Worm (Caenorhabditis elegans) whole organism, L3 larva: ENCODE measurements around the gene phf-32.

Experiments used
- R02D3.7 ChIP-seq: fragments of 150-350 bp; optimal IDR thresholded peaks from 2 replicates; lab custom pipeline; 2014; ENCODE audit warnings: missing biosample characterization, missing genetic modification characterization
- ZK546.5 ChIP-seq: sonication (generic microtip); optimal IDR thresholded peaks from 2 replicates; lab custom pipeline; 2017; ENCODE audit warnings: missing biosample characterization, missing genetic modification characterization
- aly-2 ChIP-seq: fragments of 150-350 bp; optimal IDR thresholded peaks from 2 replicates; lab custom pipeline; 2014; ENCODE audit warnings: missing biosample characterization, missing genetic modification characterization
- ama-1 ChIP-seq: fragments of 150-350 bp; optimal IDR thresholded peaks from 2 replicates; lab custom pipeline; 2018
- ceh-82 ChIP-seq: fragments of 150-350 bp; optimal IDR thresholded peaks from 2 replicates; lab custom pipeline; 2014; ENCODE audit warnings: missing biosample characterization, missing genetic modification characterization
- ceh-9 ChIP-seq: sonication (generic microtip); optimal IDR thresholded peaks from 2 replicates; lab custom pipeline; 2018; ENCODE audit warnings: missing biosample characterization, missing genetic modification characterization
- daf-12 ChIP-seq: fragments of 150-350 bp; optimal IDR thresholded peaks from 2 replicates; lab custom pipeline; 2014; ENCODE audit warnings: missing biosample characterization, missing genetic modification reagents, missing genetic modification characterization
- egl-27 ChIP-seq: sonication (generic microtip); optimal IDR thresholded peaks from 4 replicates; lab custom pipeline; 2017; ENCODE audit warnings: missing biosample characterization, missing genetic modification reagents, missing genetic modification characterization
- elt-1 ChIP-seq: fragments of 150-350 bp; optimal IDR thresholded peaks from 2 replicates; lab custom pipeline; 2014; ENCODE audit warnings: missing biosample characterization, missing genetic modification characterization
- elt-2 ChIP-seq: sonication (generic microtip); optimal IDR thresholded peaks from 2 replicates; lab custom pipeline; 2016; ENCODE audit warnings: missing genetic modification reagents, mild to moderate bottlenecking, missing genetic modification characterization, missing compliant biosample characterization
- eor-1 ChIP-seq, 2 experiments: fragments of 150-350 bp; optimal IDR thresholded peaks; 2 replicates each; lab custom pipeline; 2014 to 2018; ENCODE audit warnings: missing biosample characterization in 2 of 2, missing genetic modification characterization in 2 of 2
- fos-1 ChIP-seq: fragments of 150-350 bp; optimal IDR thresholded peaks from 2 replicates; lab custom pipeline; 2014; ENCODE audit warnings: missing biosample characterization, missing genetic modification characterization
- hmg-11 ChIP-seq: sonication (generic microtip); optimal IDR thresholded peaks from 2 replicates; lab custom pipeline; 2016; ENCODE audit warnings: missing genetic modification characterization, missing compliant biosample characterization
- jun-1 ChIP-seq: fragments of 150-350 bp; optimal IDR thresholded peaks from 2 replicates; lab custom pipeline; 2014; ENCODE audit warnings: missing biosample characterization, missing genetic modification reagents, missing genetic modification characterization
- lin-15B ChIP-seq: fragments of 150-350 bp; optimal IDR thresholded peaks from 2 replicates; lab custom pipeline; 2014; ENCODE audit warnings: missing biosample characterization, missing genetic modification characterization
- lin-39 ChIP-seq: fragments of 150-350 bp; optimal IDR thresholded peaks from 2 replicates; lab custom pipeline; 2018; ENCODE audit warnings: missing biosample characterization, missing genetic modification reagents, missing genetic modification characterization
- lsy-12 ChIP-seq: sonication (generic microtip); optimal IDR thresholded peaks from 2 replicates; lab custom pipeline; 2016; ENCODE audit warnings: mild to moderate bottlenecking, missing genetic modification characterization, missing compliant biosample characterization
- mdl-1 ChIP-seq: fragments of 150-350 bp; optimal IDR thresholded peaks from 2 replicates; lab custom pipeline; 2014; ENCODE audit warnings: missing biosample characterization, missing genetic modification characterization
- mml-1 ChIP-seq: fragments of 150-350 bp; sonication (generic microtip); optimal IDR thresholded peaks from 3 replicates; lab custom pipeline; 2014; ENCODE audit warnings: missing biosample characterization, missing genetic modification characterization
- nhr-11 ChIP-seq: fragments of 150-350 bp; optimal IDR thresholded peaks from 2 replicates; lab custom pipeline; 2014; ENCODE audit warnings: missing biosample characterization, missing genetic modification characterization
- nhr-12 ChIP-seq: fragments of 150-350 bp; optimal IDR thresholded peaks from 2 replicates; lab custom pipeline; 2014; ENCODE audit warnings: missing biosample characterization, missing genetic modification characterization
- nhr-23 ChIP-seq: fragments of 150-350 bp; optimal IDR thresholded peaks from 2 replicates; lab custom pipeline; 2014; ENCODE audit warnings: missing biosample characterization, missing genetic modification reagents, missing genetic modification characterization
- nhr-237 ChIP-seq: fragments of 150-350 bp; optimal IDR thresholded peaks from 2 replicates; lab custom pipeline; 2014; ENCODE audit warnings: missing biosample characterization, missing genetic modification characterization
- nhr-28 ChIP-seq: fragments of 150-350 bp; optimal IDR thresholded peaks from 2 replicates; lab custom pipeline; 2014; ENCODE audit warnings: missing biosample characterization, missing genetic modification characterization
- nhr-43 ChIP-seq: sonication (generic microtip); optimal IDR thresholded peaks from 2 replicates; lab custom pipeline; 2016; ENCODE audit warnings: mild to moderate bottlenecking, missing genetic modification characterization, missing compliant biosample characterization; ENCODE audit not compliant: poor library complexity, severe bottlenecking
- nhr-67 ChIP-seq: fragments of 150-350 bp; optimal IDR thresholded peaks from 2 replicates; lab custom pipeline; 2014; ENCODE audit warnings: missing biosample characterization, missing genetic modification characterization
- nhr-76 ChIP-seq: fragments of 150-350 bp; sonication (generic microtip); optimal IDR thresholded peaks from 5 replicates; lab custom pipeline; 2014; ENCODE audit warnings: missing biosample characterization, missing genetic modification characterization
- nhr-77 ChIP-seq: fragments of 150-350 bp; optimal IDR thresholded peaks from 2 replicates; lab custom pipeline; 2014; ENCODE audit warnings: missing biosample characterization, missing genetic modification characterization
- pha-4 ChIP-seq: fragments of 150-350 bp; optimal IDR thresholded peaks from 2 replicates; lab custom pipeline; 2014; ENCODE audit warnings: missing biosample characterization, missing genetic modification reagents, missing genetic modification characterization
- pqm-1 ChIP-seq: fragments of 150-350 bp; optimal IDR thresholded peaks from 2 replicates; lab custom pipeline; 2017; ENCODE audit warnings: missing biosample characterization, missing genetic modification characterization, inconsistent platforms
- sea-2 ChIP-seq: fragments of 150-350 bp; sonication (generic microtip); optimal IDR thresholded peaks from 4 replicates; lab custom pipeline; 2014; ENCODE audit warnings: missing biosample characterization, missing genetic modification reagents, missing genetic modification characterization
- skn-1 ChIP-seq: fragments of 150-350 bp; optimal IDR thresholded peaks from 2 replicates; lab custom pipeline; 2014; ENCODE audit warnings: missing biosample characterization, missing genetic modification characterization
- snpc-4 ChIP-seq: fragments of 150-350 bp; optimal IDR thresholded peaks from 2 replicates; lab custom pipeline; 2014; ENCODE audit warnings: missing biosample characterization, missing genetic modification characterization
- unc-39 ChIP-seq: sonication (generic microtip); optimal IDR thresholded peaks from 4 replicates; lab custom pipeline; 2017; ENCODE audit warnings: missing biosample characterization, missing genetic modification characterization
- unc-62 ChIP-seq: fragments of 150-350 bp; sonication (generic microtip); optimal IDR thresholded peaks from 4 replicates; lab custom pipeline; 2014; ENCODE audit warnings: missing biosample characterization, missing genetic modification reagents, missing genetic modification characterization
- zag-1 ChIP-seq: fragments of 150-350 bp; optimal IDR thresholded peaks from 2 replicates; lab custom pipeline; 2014; ENCODE audit warnings: missing biosample characterization, missing genetic modification characterization
- ztf-11 ChIP-seq: fragments of 150-350 bp; optimal IDR thresholded peaks from 2 replicates; lab custom pipeline; 2014; ENCODE audit warnings: missing biosample characterization, missing genetic modification characterization
- ztf-4 ChIP-seq: fragments of 150-350 bp; optimal IDR thresholded peaks from 2 replicates; lab custom pipeline; 2014; ENCODE audit warnings: missing biosample characterization, missing genetic modification characterization

phf-32 gene

DNA sequence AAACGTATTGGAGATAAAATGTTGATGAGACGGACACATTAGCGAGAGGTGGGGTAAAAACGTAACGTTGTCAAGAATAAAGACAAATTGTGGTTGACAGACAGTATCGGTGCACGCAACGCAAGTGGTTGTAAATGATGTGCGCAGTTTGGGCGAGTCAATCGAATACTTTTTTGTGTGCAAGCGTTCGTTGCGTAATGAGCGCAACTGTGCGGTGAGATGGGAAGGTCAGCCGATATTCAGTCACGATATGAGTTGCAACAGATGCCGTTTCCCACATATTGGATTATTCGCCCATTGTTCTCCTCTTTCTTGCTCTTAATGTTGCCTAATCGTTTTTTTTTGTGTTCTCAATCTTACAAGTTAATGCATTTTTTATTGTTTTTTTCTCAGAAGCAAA is 14.1 kb downstream of the phf-32 start, which contains the start of gene ceh-40:
TSS of gene ceh-40 (minus strand) at position 41 of the 400 bp plus-strand sequence.
- TF ChIP-seq nhr-23 (no peak), ceh-82 (no peak), unc-39 (tag; lab: Kevin White, UChicago) (no peak), nhr-28 (tag; lab: Kevin White, UChicago) (no peak), nhr-12 (tag; lab: Kevin White, UChicago) (no peak), R02D3.7 (no peak), nhr-43 (tag; lab: Kevin White, UChicago) (no peak), nhr-77 (no peak), ceh-9 (tag; lab: Kevin White, UChicago) (no peak), elt-1 (tag; lab: Kevin White, UChicago) (no peak), nhr-237 (tag; lab: Kevin White, UChicago) (no peak)
- TF ChIP-seq, all 47 proteins: peak for 0

DNA sequence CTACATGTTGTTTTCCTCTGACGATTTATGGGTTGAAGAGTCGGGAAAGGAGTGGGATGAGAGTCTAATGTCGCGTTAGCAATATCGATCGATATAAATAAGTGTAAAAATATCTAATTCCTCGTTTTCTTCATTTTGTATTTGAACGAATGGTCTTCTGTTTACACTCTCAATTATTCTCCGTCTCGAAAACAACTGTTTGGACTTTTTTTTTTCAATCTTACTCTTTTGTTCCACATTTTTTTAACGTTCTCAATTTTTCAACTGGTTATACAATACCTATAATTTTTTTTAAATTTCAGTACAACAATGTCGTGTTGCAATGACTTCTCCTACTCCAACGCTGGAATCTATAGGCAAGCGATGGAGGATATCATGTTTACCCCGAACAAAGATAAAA is 14.7 kb downstream of the phf-32 start, which contains the start of gene F17A2.13:
TSS of gene F17A2.13 (plus strand) at position 301 of the 400 bp plus-strand sequence.
- no peak for TF ChIP-seq pqm-1 (tag; lab: Kevin White, UChicago)

DNA sequence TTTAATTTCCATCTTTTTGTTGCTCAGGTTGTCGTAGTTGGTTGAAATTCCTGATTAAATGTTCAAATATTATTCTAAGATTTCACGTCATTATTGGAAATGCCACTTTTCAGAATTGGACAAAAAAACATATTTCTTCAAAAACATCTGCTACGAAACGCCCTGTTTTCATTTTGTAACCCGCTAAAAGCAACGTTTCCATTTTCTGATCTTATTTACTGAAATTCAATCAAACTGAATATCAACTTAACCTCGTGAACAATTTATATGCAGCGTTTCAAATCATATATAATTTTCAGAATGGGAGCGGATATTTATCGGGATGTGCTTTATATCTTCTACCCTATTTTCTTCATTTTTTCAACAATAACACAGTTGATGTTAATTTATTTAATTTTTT is 16.8 kb downstream of the phf-32 start, which contains the start of gene srd-40:
TSS of gene srd-40 (plus strand) at position 301 of the 400 bp plus-strand sequence.
- TF ChIP-seq ztf-4 (tag; lab: Kevin White, UChicago), result no peak
- TF ChIP-seq pqm-1 (tag; lab: Kevin White, UChicago), result no peak
- no peak for TF ChIP-seq lin-39 (tag; lab: Kevin White, UChicago)
- TF ChIP-seq elt-2, result no peak
- TF ChIP-seq nhr-67 (tag; lab: Kevin White, UChicago), result no peak
- TF ChIP-seq egl-27, result no peak
- no peak for TF ChIP-seq ztf-11 (tag; lab: Kevin White, UChicago)
- TF ChIP-seq unc-39 (tag; lab: Kevin White, UChicago), result no peak

DNA sequence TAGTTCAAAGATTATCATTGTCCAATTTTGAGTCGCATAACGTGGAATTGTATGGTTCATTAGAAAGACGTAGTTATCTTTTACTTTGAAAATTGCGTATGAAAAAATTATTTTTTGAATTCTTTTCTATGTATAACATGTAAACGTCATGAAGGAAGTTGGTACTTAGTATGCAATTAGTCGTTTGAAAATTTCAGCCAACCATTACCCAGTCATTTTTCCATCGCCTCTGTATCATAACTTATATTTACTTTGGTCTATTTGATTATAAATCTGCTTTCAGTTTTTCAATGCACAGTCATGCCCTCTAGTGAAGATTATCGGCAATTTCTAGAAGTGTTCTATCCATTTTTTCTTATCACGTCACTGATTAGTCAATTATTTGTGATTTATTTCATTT is 19.8 kb downstream of the phf-32 start, which contains the start of gene srd-41:
TSS of gene srd-41 (plus strand) at position 301 of the 400 bp plus-strand sequence.
- no peak for TF ChIP-seq fos-1
- no peak for TF ChIP-seq jun-1
- no peak for TF ChIP-seq mdl-1
- TF ChIP-seq nhr-67 (tag; lab: Kevin White, UChicago), result no peak
- no peak for TF ChIP-seq ama-1
- TF ChIP-seq unc-39 (tag; lab: Kevin White, UChicago), result no peak
- TF ChIP-seq egl-27, result no peak
- no peak for TF ChIP-seq eor-1 (tag; optimal IDR thresholded peaks at IDR 0.05; lab: Kevin White, UChicago)
- no peak for TF ChIP-seq nhr-237 (tag; lab: Kevin White, UChicago)
- TF ChIP-seq ztf-11 (tag; lab: Kevin White, UChicago), result no peak
- no peak for TF ChIP-seq hmg-11
- no peak for TF ChIP-seq mml-1 (tag; lab: Kevin White, UChicago)
- TF ChIP-seq pha-4 (tag; lab: Kevin White, UChicago), result no peak
- no peak for TF ChIP-seq lin-39 (tag; lab: Kevin White, UChicago)
- TF ChIP-seq lin-15B (tag; lab: Kevin White, UChicago), result no peak
- TF ChIP-seq R02D3.7, result no peak
- no peak for TF ChIP-seq nhr-76 (tag; lab: Kevin White, UChicago)
- no peak for TF ChIP-seq snpc-4
- TF ChIP-seq daf-12 (tag; lab: Kevin White, UChicago), result no peak
- TF ChIP-seq sea-2 (GFP tag; lab: Kevin White, UChicago), result no peak
- TF ChIP-seq, all 47 proteins: peak for 0

DNA sequence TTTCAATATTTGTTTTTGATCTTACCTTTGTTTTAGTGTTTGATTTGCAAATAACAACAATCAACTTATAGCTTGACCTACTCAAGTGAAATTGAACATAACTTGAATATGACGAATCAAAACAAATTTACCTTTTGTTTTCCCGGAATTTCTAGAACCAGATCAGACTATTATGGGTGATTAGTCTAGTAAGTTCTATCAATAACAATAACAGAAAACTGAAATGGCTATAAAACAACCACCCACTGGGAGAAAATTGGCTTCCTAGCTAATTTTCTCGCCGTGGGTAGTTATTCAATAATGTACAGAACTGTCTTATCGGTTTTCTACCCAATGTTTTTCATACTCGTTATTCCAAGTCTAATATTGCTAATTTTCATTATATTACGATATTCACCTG is 22.0 kb downstream of the phf-32 start, which contains the start of gene srd-45:
TSS of gene srd-45 (plus strand) at position 301 of the 400 bp plus-strand sequence.
- TF ChIP-seq lsy-12 (no peak), elt-1 (tag; lab: Kevin White, UChicago) (no peak), ZK546.5 (tag; lab: Kevin White, UChicago) (no peak), aly-2 (tag; lab: Kevin White, UChicago) (no peak), elt-2 (no peak), unc-62 (GFP tag; lab: Kevin White, UChicago) (no peak), ztf-11 (tag; lab: Kevin White, UChicago) (no peak), sea-2 (GFP tag; lab: Kevin White, UChicago) (no peak), pha-4 (tag; lab: Kevin White, UChicago) (no peak), nhr-11 (tag; lab: Kevin White, UChicago) (no peak), daf-12 (tag; lab: Kevin White, UChicago) (no peak), hmg-11 (no peak), zag-1 (tag; lab: Kevin White, UChicago) (no peak), nhr-28 (tag; lab: Kevin White, UChicago) (no peak), skn-1 (tag; lab: Kevin White, UChicago) (no peak), lin-15B (tag; lab: Kevin White, UChicago) (no peak)
